Fruit fly (Drosophila melanogaster): Measurements from ENCODE around the gene CG10646.

The CG10646 gene

dm6 chr3L:12456916-12457662, 46.6 kb downstream of the CG10646 start (continued):
- TF ChIP-seq CG1233 (GFP tag; optimal IDR thresholded peaks at IDR 0.05) (peak; percentile 79), HmgZ (tag; optimal IDR thresholded peaks at IDR 0.05) (peak; percentile 5), h (optimal IDR thresholded peaks at IDR 0.05) (no peak), CG16863 (GFP tag; optimal IDR thresholded peaks at IDR 0.05) (peak; percentile 59), dmrt11E (tag; optimal IDR thresholded peaks at IDR 0.05) (peak; percentile 97), esg (GFP tag; conservative IDR thresholded peaks at IDR 0.05) (peak; percentile 41; the same call in 1 of the 2 replicates), CG17829 (tag; optimal IDR thresholded peaks at IDR 0.05) (peak; percentile 92), grau (tag; optimal IDR thresholded peaks at IDR 0.05) (peak; percentile 84), CG10267 (tag; optimal IDR thresholded peaks at IDR 0.05) (peak; percentile 91), eyg (GFP tag; optimal IDR thresholded peaks at IDR 0.05) (peak; percentile 37), Aef1 (GFP tag; IDR thresholded peaks at IDR 0.05) (peak; percentile 28; the same call in 2 of the 3 replicates), CG9437 (GFP tag; optimal IDR thresholded peaks at IDR 0.05) (peak; percentile 79), CG7745 (tag; optimal IDR thresholded peaks at IDR 0.05) (no peak), ewg (GFP tag; optimal IDR thresholded peaks at IDR 0.05) (peak; percentile 64), CG33557 (GFP tag; optimal IDR thresholded peaks at IDR 0.05) (peak; percentile 92), Drgx (GFP tag; IDR thresholded peaks at IDR 0.05) (no peak), ttk (GFP tag; IDR thresholded peaks at IDR 0.05) (peak; percentile 37), Sox102F (GFP tag; optimal IDR thresholded peaks at IDR 0.05) (peak; percentile 90), salm (tag; optimal IDR thresholded peaks at IDR 0.05) (peak; percentile 78), Taf1 (GFP tag; IDR thresholded peaks at IDR 0.05) (no peak), fu2 (GFP tag; optimal IDR thresholded peaks at IDR 0.05) (no peak), ems (GFP tag; optimal IDR thresholded peaks at IDR 0.05) (no peak), CG32772 (GFP tag; IDR thresholded peaks at IDR 0.05) (peak; percentile 56), CG17612 (GFP tag; IDR thresholded peaks at IDR 0.05) (peak; percentile 39; the same call in 1 of the 2 replicates), CG14667 (GFP tag; IDR thresholded peaks at IDR 0.05) (0 out of 2 replicates have a peak, but pooled peaks have one; percentile 24), HHEX (GFP tag; optimal IDR thresholded peaks at IDR 0.05) (peak; percentile 68), zf30C (GFP tag; optimal IDR thresholded peaks at IDR 0.05) (peak; percentile 59), lab (GFP tag; optimal IDR thresholded peaks at IDR 0.05) (peak; percentile 48), Gsc (GFP tag; IDR thresholded peaks at IDR 0.05) (no peak), Eip74EF (GFP tag; optimal IDR thresholded peaks at IDR 0.05) (peak in 1 of 2 experiments; percentile 87), CG17385 (GFP tag; optimal IDR thresholded peaks at IDR 0.05) (peak; percentile 74), CG12299 (tag; optimal IDR thresholded peaks at IDR 0.05) (peak; percentile 21), CG13123 (GFP tag; optimal IDR thresholded peaks at IDR 0.05) (peak; percentile 47), CG18599 (GFP tag; optimal IDR thresholded peaks at IDR 0.05) (peak; percentile 46), CG2129 (GFP tag; IDR thresholded peaks at IDR 0.05; ENCODE audit: partially characterized antibody) (no peak), CG2116 (GFP tag; optimal IDR thresholded peaks at IDR 0.05) (peak; percentile 44), Dbx (GFP tag; IDR thresholded peaks at IDR 0.05) (no peak), Trl (optimal IDR thresholded peaks at IDR 0.05) (no peak), Trl (GFP tag; optimal IDR thresholded peaks at IDR 0.05) (peak; percentile 45), D19B (GFP tag; optimal IDR thresholded peaks at IDR 0.05) (peak; percentile 11), CG9817 (tag; optimal IDR thresholded peaks at IDR 0.05) (peak; percentile 31), lmd (GFP tag; IDR thresholded peaks at IDR 0.05) (peak; percentile 62), CG30020 (tag; optimal IDR thresholded peaks at IDR 0.05) (peak; percentile 65), sob (GFP tag; IDR thresholded peaks at IDR 0.05) (no peak; the same call in 1 of the 2 replicates), NfI (GFP tag; optimal IDR thresholded peaks at IDR 0.05) (peak; percentile 50), GATAe (GFP tag; conservative IDR thresholded peaks at IDR 0.05) (no peak), sc (optimal IDR thresholded peaks at IDR 0.05) (no peak), sc (GFP tag; optimal IDR thresholded peaks at IDR 0.05) (peak; percentile 87), ab (GFP tag; optimal IDR thresholded peaks at IDR 0.05) (no peak), CG13296 (GFP tag; optimal IDR thresholded peaks at IDR 0.05) (peak; percentile 49)
